Fruit fly (Drosophila melanogaster) whole organism, pupa: ENCODE results near the gene Acbp5.

Experiments used
- CG12605 ChIP-seq: fragments of 200-800 bp; sonication (Bioruptor generic); IDR thresholded peaks from 2 replicates; pipeline ENCODE4 v1.3.6; 2022; ENCODE audit warnings: missing biosample characterization, missing genetic modification characterization
- CG14655 ChIP-seq: fragments of 200-800 bp; sonication (Bioruptor generic); optimal IDR thresholded peaks from 3 replicates; lab custom pipeline; 2017; ENCODE audit warnings: mild to moderate bottlenecking, missing biosample characterization, missing genetic modification reagents, missing genetic modification characterization
- CG15710 ChIP-seq: fragments of 200-800 bp; sonication (Bioruptor generic); optimal IDR thresholded peaks from 2 replicates; lab custom pipeline; 2018; ENCODE audit warnings: missing biosample characterization, mild to moderate bottlenecking, missing genetic modification characterization, moderate library complexity
- CG17806 ChIP-seq: fragments of 200-800 bp; sonication (Bioruptor generic); optimal IDR thresholded peaks from 2 replicates; lab custom pipeline; 2018; ENCODE audit warnings: missing biosample characterization, mild to moderate bottlenecking, missing genetic modification characterization, moderate library complexity
- CG32121 ChIP-seq: fragments of 200-800 bp; sonication (Bioruptor generic); IDR thresholded peaks from 2 replicates; pipeline ENCODE4 v1.3.6; 2022; ENCODE audit warnings: missing biosample characterization, missing genetic modification characterization
- CG34367 ChIP-seq: fragments of 200-800 bp; sonication (Bioruptor generic); optimal IDR thresholded peaks from 2 replicates; lab custom pipeline; 2018; ENCODE audit warnings: missing biosample characterization, mild to moderate bottlenecking, missing genetic modification characterization
- CG4496 ChIP-seq: fragments of 200-800 bp; sonication (Bioruptor generic); IDR thresholded peaks from 3 replicates; pipeline ENCODE4 v1.3.6; 2022; ENCODE audit warnings: missing biosample characterization, missing genetic modification characterization
- CG8159 ChIP-seq: fragments of 200-800 bp; sonication (Bioruptor generic); optimal IDR thresholded peaks from 3 replicates; lab custom pipeline; 2018; ENCODE audit warnings: missing biosample characterization, mild to moderate bottlenecking, missing genetic modification characterization, moderate library complexity
- CG8301 ChIP-seq: fragments of 200-800 bp; sonication (Bioruptor generic); optimal IDR thresholded peaks from 2 replicates; lab custom pipeline; 2018; ENCODE audit warnings: missing biosample characterization, mild to moderate bottlenecking, missing genetic modification characterization
- D1 ChIP-seq: fragments of 200-800 bp; sonication (Bioruptor generic); optimal IDR thresholded peaks from 2 replicates; lab custom pipeline; 2018; ENCODE audit warnings: missing biosample characterization, mild to moderate bottlenecking, missing genetic modification characterization, moderate library complexity
- EcR ChIP-seq: fragments of 200-800 bp; sonication (Bioruptor generic); optimal IDR thresholded peaks from 3 replicates; lab custom pipeline; 2019; ENCODE audit warnings: missing biosample characterization, missing genetic modification characterization, mild to moderate bottlenecking, moderate library complexity, missing genetic modification reagents
- Pif1B ChIP-seq: fragments of 200-800 bp; sonication (Bioruptor generic); optimal IDR thresholded peaks from 3 replicates; lab custom pipeline; 2016; ENCODE audit warnings: missing biosample characterization, missing genetic modification characterization

DNA sequence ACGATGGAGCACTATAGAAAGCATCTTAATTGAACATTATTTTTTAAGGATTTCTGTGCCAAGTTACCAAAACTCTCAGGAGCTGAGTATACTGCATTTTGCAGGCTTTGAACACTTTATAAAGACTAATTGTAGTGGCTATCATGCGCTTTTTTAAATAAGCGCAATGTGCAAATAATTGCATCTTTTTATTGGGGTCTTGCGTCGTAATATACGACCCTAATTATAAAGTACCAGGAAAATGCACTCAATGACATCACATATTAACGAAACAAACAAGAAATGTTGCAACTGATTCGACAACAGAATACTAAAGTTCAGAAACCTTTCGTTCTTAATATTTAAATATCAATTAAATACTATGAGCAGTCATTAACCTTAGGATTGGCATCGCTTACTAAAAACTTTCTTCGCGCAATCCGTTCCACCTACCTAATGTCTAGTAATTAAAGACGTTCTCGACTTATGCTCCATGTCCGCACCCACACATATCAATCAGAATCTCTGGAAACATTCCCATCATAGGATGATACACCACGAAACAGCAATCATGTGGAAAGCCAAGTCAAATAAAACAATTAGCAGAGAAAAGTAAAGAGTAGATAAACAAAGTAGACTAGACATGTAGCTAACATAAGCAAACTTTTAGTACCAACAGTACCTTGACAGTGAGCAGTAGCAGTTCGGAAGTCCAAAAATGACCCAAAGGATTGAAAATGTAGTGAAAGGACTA lies 15.9 kb upstream of the Acbp5 start, which contains the start of the genes CG32023 and CG34427:
- TF ChIP-seq CG17806 (tag; lab: Kevin White, UChicago), result no peak
- TF ChIP-seq Pif1B (GFP tag; lab: Kevin White, UChicago), result no peak
- no peak for TF ChIP-seq CG34367 (tag; lab: Kevin White, UChicago)
- no peak for TF ChIP-seq CG4496 (GFP tag; lab: Robert Waterston, UW)
- TF ChIP-seq CG32121 (GFP tag; lab: Robert Waterston, UW), result no peak
- TF ChIP-seq EcR (GFP tag; lab: Kevin White, UChicago), result no peak
- TF ChIP-seq D1 (tag; lab: Kevin White, UChicago), result no peak
- no peak for TF ChIP-seq CG8159 (tag; lab: Kevin White, UChicago)
- TF ChIP-seq CG15710 (tag; lab: Kevin White, UChicago), result no peak
- TF ChIP-seq CG8301, result no peak
- TF ChIP-seq CG12605 (GFP tag; lab: Robert Waterston, UW), result no peak
- TF ChIP-seq CG14655 (GFP tag; lab: Kevin White, UChicago), result no peak
